Fruit fly (Drosophila melanogaster) whole organism, embryonic: Measurements from ENCODE around the gene CG5254.
A peak's percentile ranks its signal among the peaks of the same experiment; 100 is the strongest.

Experiments
- CG10321 ChIP-seq: fragments of 200-800 bp; sonication (Bioruptor generic); IDR thresholded peaks from 2 replicates; pipeline ENCODE4 v1.3.6; 2022; ENCODE audit warnings: missing biosample characterization, missing genetic modification characterization
- CG10979 ChIP-seq: fragments of 200-800 bp; sonication (Bioruptor generic); optimal IDR thresholded peaks from 2 replicates; lab custom pipeline; 2018; ENCODE audit warnings: missing biosample characterization, mild to moderate bottlenecking, missing genetic modification characterization, moderate library complexity
- CG12391 ChIP-seq: fragments of 200-800 bp; sonication (Bioruptor generic); optimal IDR thresholded peaks from 3 replicates; lab custom pipeline; 2018; ENCODE audit warnings: missing biosample characterization, mild to moderate bottlenecking, missing genetic modification characterization, moderate library complexity
- CG13296 ChIP-seq: fragments of 200-800 bp; sonication (Bioruptor generic); optimal IDR thresholded peaks from 3 replicates; lab custom pipeline; 2018; ENCODE audit warnings: missing biosample characterization, mild to moderate bottlenecking, missing genetic modification characterization
- CG14050 ChIP-seq: fragments of 200-800 bp; sonication (Bioruptor generic); IDR thresholded peaks from 3 replicates; pipeline ENCODE4 v1.3.6; 2022; ENCODE audit warnings: missing biosample characterization, missing genetic modification characterization
- CG14710 ChIP-seq: fragments of 200-800 bp; sonication (Bioruptor generic); optimal IDR thresholded peaks from 3 replicates; lab custom pipeline; 2019; ENCODE audit warnings: missing biosample characterization, mild to moderate bottlenecking, missing genetic modification characterization, moderate library complexity
- CG15269 ChIP-seq: fragments of 200-800 bp; sonication (Bioruptor generic); optimal IDR thresholded peaks from 2 replicates; lab custom pipeline; 2018; ENCODE audit warnings: missing biosample characterization, mild to moderate bottlenecking, missing genetic modification characterization, moderate library complexity
- CG16815 ChIP-seq: fragments of 200-800 bp; sonication (Bioruptor generic); optimal IDR thresholded peaks from 3 replicates; lab custom pipeline; 2017; ENCODE audit warnings: missing biosample characterization, mild to moderate bottlenecking, missing genetic modification characterization
- CG2678 ChIP-seq: fragments of 200-800 bp; sonication (Bioruptor generic); optimal IDR thresholded peaks from 3 replicates; lab custom pipeline; 2019; ENCODE audit warnings: missing biosample characterization, mild to moderate bottlenecking, missing genetic modification characterization, moderate library complexity
- CG30431 ChIP-seq: fragments of 200-800 bp; sonication (Bioruptor generic); optimal IDR thresholded peaks from 2 replicates; lab custom pipeline; 2017; ENCODE audit warnings: missing biosample characterization, missing genetic modification characterization
- CG42726 ChIP-seq: fragments of 200-800 bp; sonication (Bioruptor generic); IDR thresholded peaks from 2 replicates; pipeline ENCODE4 v1.3.6; 2022; ENCODE audit warnings: missing biosample characterization, missing genetic modification characterization; ENCODE audit not compliant: partially characterized antibody
- CG4820 ChIP-seq: fragments of 200-800 bp; sonication (Bioruptor generic); optimal IDR thresholded peaks from 3 replicates; lab custom pipeline; 2016; ENCODE audit warnings: missing biosample characterization, missing genetic modification characterization
- CG7963 ChIP-seq: fragments of 200-800 bp; sonication (Bioruptor generic); IDR thresholded peaks from 3 replicates; pipeline ENCODE4 v1.3.6; 2022; ENCODE audit warnings: missing biosample characterization, missing genetic modification characterization; ENCODE audit not compliant: partially characterized antibody
- CG7987 ChIP-seq: fragments of 200-800 bp; sonication (Bioruptor generic); optimal IDR thresholded peaks from 2 replicates; lab custom pipeline; 2018; ENCODE audit warnings: missing biosample characterization, mild to moderate bottlenecking, missing genetic modification characterization, moderate library complexity
- CG8290 ChIP-seq, 3 experiments: fragments of 200-800 bp; sonication (Bioruptor generic); optimal IDR thresholded peaks; 2 replicates each; lab custom pipeline; 2016 to 2019; ENCODE audit warnings: missing biosample characterization in 3 of 3, missing genetic modification characterization in 3 of 3, mild to moderate bottlenecking in 2 of 3, moderate library complexity in 1 of 3
- CG8388 ChIP-seq: fragments of 200-800 bp; sonication (Bioruptor generic); optimal IDR thresholded peaks from 2 replicates; lab custom pipeline; 2019; ENCODE audit warnings: missing biosample characterization, mild to moderate bottlenecking, missing genetic modification characterization, moderate library complexity
- CG9727 ChIP-seq: fragments of 200-800 bp; sonication (Bioruptor generic); optimal IDR thresholded peaks from 3 replicates; lab custom pipeline; 2017; ENCODE audit warnings: missing biosample characterization, mild to moderate bottlenecking, missing genetic modification characterization
- CG9797 ChIP-seq: fragments of 200-800 bp; sonication (Bioruptor generic); optimal IDR thresholded peaks from 3 replicates; lab custom pipeline; 2018; ENCODE audit warnings: missing biosample characterization, mild to moderate bottlenecking, missing genetic modification characterization
- CoRest ChIP-seq: fragments of 200-800 bp; sonication (Bioruptor generic); optimal IDR thresholded peaks from 3 replicates; lab custom pipeline; 2018; ENCODE audit warnings: missing biosample characterization, mild to moderate bottlenecking, missing genetic modification characterization, moderate library complexity
- Doc3 ChIP-seq: fragments of 200-800 bp; sonication (Bioruptor generic); IDR thresholded peaks from 3 replicates; pipeline ENCODE4 v1.3.6; 2022; ENCODE audit warnings: missing biosample characterization, missing genetic modification characterization; ENCODE audit not compliant: partially characterized antibody
- HLH54F ChIP-seq: fragments of 200-800 bp; sonication (Bioruptor generic); optimal IDR thresholded peaks from 3 replicates; lab custom pipeline; 2016; ENCODE audit warnings: missing biosample characterization, missing genetic modification characterization
- Hmr ChIP-seq: fragments of 200-800 bp; sonication (Bioruptor generic); optimal IDR thresholded peaks from 3 replicates; lab custom pipeline; 2017; ENCODE audit warnings: mild to moderate bottlenecking, missing biosample characterization, missing genetic modification reagents, missing genetic modification characterization
- Kr ChIP-seq: fragments of 200-800 bp; sonication (Bioruptor generic); optimal IDR thresholded peaks from 2 replicates; lab custom pipeline; 2017; ENCODE audit warnings: missing biosample characterization, mild to moderate bottlenecking, missing genetic modification characterization
- Myb ChIP-seq: fragments of 200-800 bp; sonication (Bioruptor generic); optimal IDR thresholded peaks from 2 replicates; lab custom pipeline; 2016; ENCODE audit warnings: missing biosample characterization, missing genetic modification characterization
- Nf-YB ChIP-seq: fragments of 200-800 bp; sonication (Bioruptor generic); optimal IDR thresholded peaks from 3 replicates; lab custom pipeline; 2019; ENCODE audit warnings: missing biosample characterization, mild to moderate bottlenecking, missing genetic modification characterization, moderate library complexity
- Side ChIP-seq: fragments of 200-800 bp; sonication (Bioruptor generic); optimal IDR thresholded peaks from 2 replicates; lab custom pipeline; 2016; ENCODE audit warnings: missing biosample characterization, missing genetic modification characterization
- Sin3A ChIP-seq: fragments of >200 bp; optimal IDR thresholded peaks from 2 replicates; lab custom pipeline; 2018
- Sox100B ChIP-seq: fragments of 200-800 bp; sonication (Bioruptor generic); optimal IDR thresholded peaks from 3 replicates; lab custom pipeline; 2018; ENCODE audit warnings: missing biosample characterization, mild to moderate bottlenecking, missing genetic modification characterization
- Sox102F ChIP-seq: fragments of 200-800 bp; sonication (Bioruptor generic); optimal IDR thresholded peaks from 2 replicates; lab custom pipeline; 2018; ENCODE audit warnings: missing biosample characterization, mild to moderate bottlenecking, missing genetic modification characterization, moderate library complexity
- Spps ChIP-seq: fragments of 200-800 bp; sonication (Bioruptor generic); optimal IDR thresholded peaks from 2 replicates; lab custom pipeline; 2018; ENCODE audit warnings: missing biosample characterization, mild to moderate bottlenecking, missing genetic modification characterization
- Vsx1 ChIP-seq: fragments of 200-800 bp; sonication (Bioruptor generic); optimal IDR thresholded peaks from 2 replicates; lab custom pipeline; 2017; ENCODE audit warnings: missing biosample characterization, mild to moderate bottlenecking, missing genetic modification characterization, missing genetic modification reagents
- Xbp1 ChIP-seq: fragments of 200-800 bp; sonication (Bioruptor generic); optimal IDR thresholded peaks from 3 replicates; lab custom pipeline; 2016; ENCODE audit warnings: missing biosample characterization, mild to moderate bottlenecking, missing genetic modification characterization
- Xrp1 ChIP-seq: fragments of 200-800 bp; sonication (Bioruptor generic); IDR thresholded peaks from 2 replicates; pipeline ENCODE4 v1.3.6; 2022; ENCODE audit warnings: missing biosample characterization, missing genetic modification characterization
- bcd ChIP-seq: fragments of 200-800 bp; sonication (Bioruptor generic); optimal IDR thresholded peaks from 2 replicates; lab custom pipeline; 2017; ENCODE audit warnings: missing biosample characterization, mild to moderate bottlenecking, missing genetic modification characterization
- bowl ChIP-seq: fragments of 200-800 bp; sonication (Bioruptor generic); IDR thresholded peaks from 2 replicates; pipeline ENCODE4 v1.3.6; 2022; ENCODE audit warnings: missing biosample characterization, missing genetic modification characterization
- ci ChIP-seq: fragments of 200-800 bp; sonication (Bioruptor generic); IDR thresholded peaks from 3 replicates; pipeline ENCODE4 v1.3.6; 2022; ENCODE audit warnings: missing biosample characterization, missing genetic modification characterization
- dpn ChIP-seq, 2 experiments: fragments of 200-800 bp; sonication (Bioruptor generic); optimal IDR thresholded peaks; 3 replicates each; lab custom pipeline; 2016; ENCODE audit warnings: missing biosample characterization in 2 of 2, missing genetic modification characterization in 2 of 2
- en ChIP-seq: fragments of 200-800 bp; sonication (Bioruptor generic); optimal IDR thresholded peaks from 2 replicates; lab custom pipeline; 2016; ENCODE audit warnings: missing biosample characterization, missing genetic modification characterization
- ind ChIP-seq: fragments of 200-800 bp; sonication (Bioruptor generic); optimal IDR thresholded peaks from 3 replicates; lab custom pipeline; 2016; ENCODE audit warnings: missing biosample characterization, missing genetic modification characterization
- lab ChIP-seq: fragments of 200-800 bp; sonication (Bioruptor generic); optimal IDR thresholded peaks from 3 replicates; lab custom pipeline; 2017; ENCODE audit warnings: missing biosample characterization, missing genetic modification characterization, mild to moderate bottlenecking, moderate library complexity, missing genetic modification reagents
- maf-S ChIP-seq: fragments of 200-800 bp; sonication (Bioruptor generic); optimal IDR thresholded peaks from 2 replicates; lab custom pipeline; 2016; ENCODE audit warnings: missing biosample characterization, missing genetic modification characterization
- nmo ChIP-seq: fragments of 200-800 bp; sonication (Bioruptor generic); optimal IDR thresholded peaks from 2 replicates; lab custom pipeline; 2018; ENCODE audit warnings: missing biosample characterization, mild to moderate bottlenecking, missing genetic modification characterization, moderate library complexity
- psq ChIP-seq: fragments of 200-800 bp; sonication (Bioruptor generic); optimal IDR thresholded peaks from 2 replicates; lab custom pipeline; 2017; ENCODE audit warnings: missing biosample characterization, missing genetic modification characterization
- pum ChIP-seq: fragments of 200-800 bp; sonication (Bioruptor generic); optimal IDR thresholded peaks from 2 replicates; lab custom pipeline; 2016; ENCODE audit warnings: missing biosample characterization, missing genetic modification characterization
- rib ChIP-seq: fragments of 200-800 bp; sonication (Bioruptor generic); IDR thresholded peaks from 2 replicates; pipeline ENCODE4 v1.3.6; 2022; ENCODE audit warnings: missing biosample characterization, missing genetic modification characterization
- run ChIP-seq: fragments of 200-800 bp; sonication (Bioruptor generic); optimal IDR thresholded peaks from 3 replicates; lab custom pipeline; 2018; ENCODE audit warnings: missing biosample characterization, mild to moderate bottlenecking, missing genetic modification characterization
- sens ChIP-seq: fragments of 200-800 bp; sonication (Bioruptor generic); peaks from one replicate; lab custom pipeline; 2016; ENCODE audit warnings: missing biosample characterization, missing genetic modification characterization
- trem ChIP-seq: fragments of 200-800 bp; optimal IDR thresholded peaks from 3 replicates; lab custom pipeline; 2019; ENCODE audit warnings: missing biosample characterization, mild to moderate bottlenecking, missing genetic modification characterization, moderate library complexity
- zen ChIP-seq: fragments of 200-800 bp; sonication (Bioruptor generic); optimal IDR thresholded peaks from 3 replicates; lab custom pipeline; 2018; ENCODE audit warnings: missing biosample characterization, mild to moderate bottlenecking, missing genetic modification characterization, moderate library complexity

CG5254 gene

DNA sequence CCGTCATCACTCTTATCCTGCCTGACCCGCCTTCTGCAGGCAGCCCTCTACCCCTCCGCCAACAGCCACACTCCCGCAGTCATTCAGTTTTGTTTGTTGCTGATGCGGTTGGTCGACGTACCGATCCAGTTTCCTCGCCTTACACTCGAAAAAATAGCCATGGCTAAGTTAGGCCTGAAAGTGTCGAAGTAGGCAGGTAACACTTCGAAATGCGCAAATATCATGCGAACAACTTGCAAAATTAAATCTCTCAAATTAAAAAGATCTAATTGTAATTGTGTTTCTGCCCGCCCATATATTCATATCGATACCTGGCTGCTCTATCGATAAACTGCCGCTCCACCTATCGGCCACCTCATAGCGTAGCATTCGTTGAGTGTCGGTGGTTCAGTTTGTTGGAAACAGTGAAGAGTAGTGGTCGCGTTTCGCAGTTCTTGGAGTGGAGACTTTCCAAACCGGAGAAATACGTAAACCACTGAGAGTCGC lies 19.5 kb downstream of the CG5254 start, which contains the start of gene fz3 (continued):
- peak; percentile 82 for TF ChIP-seq CG7963 (GFP tag; lab: Robert Waterston, UW)
- TF ChIP-seq rib (GFP tag; lab: Robert Waterston, UW) = no peak
- no peak for TF ChIP-seq CG8290 (GFP tag; optimal IDR thresholded peaks at IDR 0.05; lab: Kevin White, UChicago)
- peak in 1 of 2 experiments; percentile 76 for TF ChIP-seq CG8290 (tag; optimal IDR thresholded peaks at IDR 0.05; lab: Kevin White, UChicago)
- peak; percentile 1 for TF ChIP-seq Nf-YB (GFP tag; lab: Kevin White, UChicago)
- peak; percentile 34 for TF ChIP-seq CG10979 (tag; lab: Kevin White, UChicago)
- no peak for TF ChIP-seq Vsx1 (GFP tag; lab: Kevin White, UChicago)
- peak; percentile 31 for TF ChIP-seq lab
- TF ChIP-seq ind (GFP tag; lab: Kevin White, UChicago) = no peak
- peak; percentile 34 for TF ChIP-seq CG12391
- no peak for TF ChIP-seq CG14050
- peak; percentile 27 for TF ChIP-seq Hmr (GFP tag; lab: Kevin White, UChicago)
- TF ChIP-seq CG4820 (GFP tag; lab: Kevin White, UChicago) = no peak
- no peak for TF ChIP-seq dpn (GFP tag; optimal IDR thresholded peaks at IDR 0.05; lab: Kevin White, UChicago)
- no peak for TF ChIP-seq CG10321 (GFP tag; lab: Robert Waterston, UW)
- peak; percentile 9 for TF ChIP-seq CG13296 (GFP tag; lab: Kevin White, UChicago)
- peak; percentile 44 for TF ChIP-seq trem (tag; lab: Kevin White, UChicago)
- TF ChIP-seq CG42726 (GFP tag; lab: Robert Waterston, UW) = peak; percentile 91
- peak; percentile 85 for TF ChIP-seq Doc3 (GFP tag; lab: Robert Waterston, UW)
- TF ChIP-seq psq (GFP tag; lab: Kevin White, UChicago) = no peak
- 0 out of 2 replicates have a peak, but pooled peaks have one; percentile 28 for TF ChIP-seq bowl
- peak; percentile 7 for TF ChIP-seq Sin3A (lab: Kevin White, UChicago)
- TF ChIP-seq Myb (GFP tag; lab: Kevin White, UChicago) = peak; percentile 33
- TF ChIP-seq CG7987 = peak; percentile 36
- TF ChIP-seq Sox100B (GFP tag; lab: Kevin White, UChicago) = no peak
- TF ChIP-seq nmo (GFP tag; lab: Kevin White, UChicago) = peak; percentile 37
- TF ChIP-seq bcd (GFP tag; lab: Kevin White, UChicago) = no peak
- TF ChIP-seq Kr (GFP tag; lab: Kevin White, UChicago) = no peak
- TF ChIP-seq CG30431 (GFP tag; lab: Kevin White, UChicago) = no peak
- peak; percentile 14 for TF ChIP-seq CG9797 (GFP tag; lab: Kevin White, UChicago)
- peak; percentile 13 for TF ChIP-seq CG15269 (tag; lab: Kevin White, UChicago)

DNA sequence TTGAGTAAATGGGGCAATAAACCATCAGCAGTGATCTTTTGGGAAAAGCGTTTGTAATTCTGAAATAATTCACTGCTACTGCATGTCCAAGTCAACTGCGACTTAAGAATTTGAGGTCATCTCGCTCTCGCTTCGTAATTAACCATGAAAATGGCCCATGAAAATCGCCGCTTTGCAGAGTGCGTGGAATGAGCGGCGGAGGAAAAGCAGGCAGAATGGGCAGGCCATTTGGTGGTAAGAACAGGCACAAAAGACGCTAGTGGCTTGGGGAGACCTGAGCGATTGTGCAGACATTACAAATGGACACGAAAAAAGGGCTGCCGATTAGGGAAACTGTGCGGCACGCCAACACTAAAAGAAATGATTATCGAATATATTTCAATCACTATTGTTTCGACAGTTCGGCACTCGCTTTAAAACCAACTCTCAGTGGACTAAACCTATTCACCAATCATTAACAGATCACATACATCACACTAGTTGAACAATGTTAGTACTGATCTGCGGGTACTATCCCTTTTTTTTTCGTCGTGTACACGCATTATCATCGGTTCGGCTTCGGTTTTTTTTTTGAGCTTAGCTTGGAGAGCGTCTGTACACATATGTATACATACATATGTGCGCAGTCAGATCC lies 21.4 kb downstream of the CG5254 start:
- no peak for TF ChIP-seq HLH54F (GFP tag; lab: Kevin White, UChicago)
- peak; percentile 35 for TF ChIP-seq pum (GFP tag; lab: Kevin White, UChicago)
- TF ChIP-seq CG9727 = peak; percentile 31
- peak; percentile 23 for TF ChIP-seq CG16815
- TF ChIP-seq CG8388 (GFP tag; lab: Kevin White, UChicago) = peak; percentile 55
- peak; percentile 11 for TF ChIP-seq lab
- TF ChIP-seq sens (GFP tag; lab: Kevin White, UChicago) = peak; percentile 94
- TF ChIP-seq en (GFP tag; lab: Kevin White, UChicago) = peak; percentile 19
- TF ChIP-seq ci (GFP tag; lab: Robert Waterston, UW) = peak; percentile 63; the same call in 1 of the 3 replicates
- TF ChIP-seq Sox102F = peak; percentile 54
- TF ChIP-seq run (tag; lab: Kevin White, UChicago) = no peak
- TF ChIP-seq Xrp1 = peak; percentile 72; the same call in 1 of the 2 replicates
- peak; percentile 6 for TF ChIP-seq Side (GFP tag; lab: Kevin White, UChicago)
- peak; percentile 45 for TF ChIP-seq CG14710 (tag; lab: Kevin White, UChicago)
- peak; percentile 52 for TF ChIP-seq Xbp1 (GFP tag; lab: Kevin White, UChicago)
- TF ChIP-seq CG2678 (tag; lab: Kevin White, UChicago) = peak; percentile 38
- no peak for TF ChIP-seq maf-S (GFP tag; lab: Kevin White, UChicago)
- peak; percentile 30 for TF ChIP-seq zen (tag; lab: Kevin White, UChicago)
- TF ChIP-seq CoRest (tag; lab: Kevin White, UChicago) = peak; percentile 11
- TF ChIP-seq Spps = peak; percentile 15
